Comparison of ENCODE assay signal across 1 fruit fly cellular context in the genomic region with DNA sequence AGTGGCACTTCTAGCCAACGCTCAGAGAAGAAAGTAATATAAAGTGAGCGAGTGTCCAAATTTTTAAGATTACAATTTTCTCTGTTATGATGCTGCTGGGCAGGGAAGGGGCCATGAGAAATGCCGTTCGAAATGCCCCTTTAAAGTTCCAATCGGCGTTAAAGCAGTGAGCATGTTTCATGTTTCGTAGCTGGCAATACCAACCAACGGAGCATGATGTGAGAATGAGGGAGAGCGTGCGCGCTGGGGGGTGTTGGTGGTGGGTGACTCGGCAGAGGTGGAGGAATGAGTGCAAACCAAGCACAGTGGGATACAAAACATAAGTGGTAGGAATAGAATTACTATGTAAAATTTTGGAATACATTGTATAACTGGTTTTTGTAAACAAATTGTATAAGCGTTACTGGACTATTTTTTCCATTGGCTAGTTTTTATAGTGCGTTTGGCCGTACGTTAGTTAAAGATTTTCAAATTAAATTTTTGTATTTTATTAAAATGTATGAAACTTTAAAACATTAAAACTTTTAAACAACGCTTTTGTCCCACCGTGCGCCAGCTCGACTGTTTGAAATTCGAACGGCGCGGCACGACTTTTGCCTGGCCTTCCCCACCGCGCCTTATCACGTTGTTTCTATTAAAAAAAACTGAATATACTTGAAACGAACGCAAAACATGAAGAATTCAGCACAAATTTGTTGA.
A peak's percentile ranks its signal among the peaks of the same experiment; 100 is the strongest.
TF ChIP-seq lines count a peak whose summit lies in the region.

No protein-coding gene starts in this region.

TF ChIP-seq in whole organism, embryonic, 481 proteins besides CTCF, POLR2A, EP300 and RAD21 (continued from another document):
- peak; percentile 100 for TF ChIP-seq Hand (GFP tag; optimal IDR thresholded peaks at IDR 0.05; lab: Kevin White, UChicago)
- TF ChIP-seq Poxn (GFP tag; IDR thresholded peaks at IDR 0.05; lab: Robert Waterston, UW): peak; percentile 99
- TF ChIP-seq CG5953 (GFP tag; IDR thresholded peaks at IDR 0.05; lab: Robert Waterston, UW): peak; percentile 98
- TF ChIP-seq Hey (tag; optimal IDR thresholded peaks at IDR 0.05; lab: Kevin White, UChicago): peak; percentile 98
- TF ChIP-seq NC2α (GFP tag; optimal IDR thresholded peaks at IDR 0.05; lab: Kevin White, UChicago): peak; percentile 97
- peak; percentile 98 to 99 for TF ChIP-seq Pdp1 (GFP tag; optimal IDR thresholded peaks at IDR 0.05; lab: Kevin White, UChicago)
- peak; percentile 99 for TF ChIP-seq CG11085 (GFP tag; IDR thresholded peaks at IDR 0.05; lab: Robert Waterston, UW)
- TF ChIP-seq amos (GFP tag; IDR thresholded peaks at IDR 0.05; lab: Robert Waterston, UW; ENCODE audit: partially characterized antibody): 0 out of 2 replicates have a peak, but pooled peaks have one; percentile 12
- TF ChIP-seq NFAT (GFP tag; IDR thresholded peaks at IDR 0.05; lab: Robert Waterston, UW): peak; percentile 99
- peak; percentile 98 for TF ChIP-seq D19A (tag; optimal IDR thresholded peaks at IDR 0.05; lab: Kevin White, UChicago)
- peak; percentile 99 for TF ChIP-seq nerfin-1 (tag; optimal IDR thresholded peaks at IDR 0.05; lab: Kevin White, UChicago)
- TF ChIP-seq MBD-R2 (GFP tag; IDR thresholded peaks at IDR 0.05; lab: Robert Waterston, UW): peak; percentile 100
- TF ChIP-seq CG1832 (GFP tag; optimal IDR thresholded peaks at IDR 0.05; lab: Kevin White, UChicago): peak; percentile 11
- TF ChIP-seq CG4617 (GFP tag; optimal IDR thresholded peaks at IDR 0.05; lab: Kevin White, UChicago; ENCODE audit: borderline replicate concordance): peak; percentile 99
- TF ChIP-seq CG17612 (GFP tag; IDR thresholded peaks at IDR 0.05; lab: Robert Waterston, UW): peak; percentile 99
- peak; percentile 99 for TF ChIP-seq CG17568 (GFP tag; optimal IDR thresholded peaks at IDR 0.05; lab: Kevin White, UChicago)
- peak; percentile 96 for TF ChIP-seq ssp (GFP tag; IDR thresholded peaks at IDR 0.05; lab: Robert Waterston, UW)
- peak; percentile 100 for TF ChIP-seq CG2678 (tag; optimal IDR thresholded peaks at IDR 0.05; lab: Kevin White, UChicago)
- peak; percentile 99 for TF ChIP-seq CG10267 (tag; optimal IDR thresholded peaks at IDR 0.05; lab: Kevin White, UChicago)
- TF ChIP-seq aop (GFP tag; IDR thresholded peaks at IDR 0.05; lab: Robert Waterston, UW): peak; percentile 96
- TF ChIP-seq chif (GFP tag; optimal IDR thresholded peaks at IDR 0.05; lab: Kevin White, UChicago): peak; percentile 99
- TF ChIP-seq Mad (GFP tag; optimal IDR thresholded peaks at IDR 0.05; lab: Kevin White, UChicago): peak; percentile 99
- peak; percentile 99 for TF ChIP-seq ara (GFP tag; IDR thresholded peaks at IDR 0.05; lab: Robert Waterston, UW)
- peak; percentile 99 for TF ChIP-seq dimm (GFP tag; IDR thresholded peaks at IDR 0.05; lab: Robert Waterston, UW)
- peak; percentile 97 for TF ChIP-seq TFAM (GFP tag; optimal IDR thresholded peaks at IDR 0.05; lab: Kevin White, UChicago)
